Fruit fly (Drosophila melanogaster) whole organism, adult: ENCODE results near the gene Mgat2.

Source experiments
- CG14711 ChIP-seq: fragments of 200-800 bp; sonication (Bioruptor generic); optimal IDR thresholded peaks from 2 replicates; lab custom pipeline; 2018; ENCODE audit warnings: missing biosample characterization, mild to moderate bottlenecking, missing genetic modification characterization, moderate library complexity
- CG7045 ChIP-seq: fragments of 200-800 bp; sonication (Bioruptor generic); optimal IDR thresholded peaks from 2 replicates; lab custom pipeline; 2017; ENCODE audit warnings: missing biosample characterization, mild to moderate bottlenecking, missing genetic modification characterization
- Crg-1 ChIP-seq: fragments of 200-800 bp; sonication (Bioruptor generic); optimal IDR thresholded peaks from 2 replicates; lab custom pipeline; 2016; ENCODE audit warnings: missing biosample characterization, missing genetic modification characterization
- Mnt ChIP-seq: fragments of 200-800 bp; sonication (Bioruptor generic); optimal IDR thresholded peaks from 2 replicates; lab custom pipeline; 2016; ENCODE audit warnings: missing biosample characterization, mild to moderate bottlenecking, missing genetic modification characterization
- cnc ChIP-seq, 2 experiments: fragments of >200 bp; optimal IDR thresholded peaks; 2 replicates each; lab custom pipeline; 2017
- pad ChIP-seq: fragments of 200-800 bp; sonication (Bioruptor generic); optimal IDR thresholded peaks from 3 replicates; lab custom pipeline; 2017; ENCODE audit warnings: missing biosample characterization, missing genetic modification characterization, mild to moderate bottlenecking, moderate library complexity, missing genetic modification reagents

DNA sequence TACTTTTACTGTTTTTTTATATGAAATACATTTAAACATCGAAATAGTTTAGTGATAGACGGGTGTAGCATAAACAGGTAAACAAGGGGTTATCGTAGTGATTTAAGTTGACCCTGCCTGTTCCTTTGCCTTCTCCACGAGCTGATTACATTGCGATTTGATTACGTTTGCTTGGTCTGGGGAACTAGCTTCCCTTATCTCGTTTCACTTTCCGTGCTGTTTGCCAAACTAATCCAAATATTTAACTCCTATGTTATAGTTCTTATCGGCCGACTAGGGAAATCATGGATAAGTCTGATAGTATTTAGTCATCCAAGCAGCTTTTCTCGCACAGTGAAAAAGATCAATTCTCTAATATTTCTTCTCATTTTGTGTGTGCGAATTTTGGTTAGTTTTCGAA, 40.0 kb upstream of the Mgat2 start:
- TF ChIP-seq Crg-1 (GFP tag; lab: Kevin White, UChicago) (no peak), CG14711 (tag; lab: Kevin White, UChicago) (no peak), Mnt (GFP tag; lab: Kevin White, UChicago) (no peak), pad (GFP tag; lab: Kevin White, UChicago) (no peak), CG7045 (GFP tag; lab: Kevin White, UChicago) (peak; percentile 30), cnc (optimal IDR thresholded peaks at IDR 0.05; lab: Kevin White, UChicago) (no peak)
